Fruit fly (Drosophila melanogaster): ENCODE measurements around the gene up.

DNA sequence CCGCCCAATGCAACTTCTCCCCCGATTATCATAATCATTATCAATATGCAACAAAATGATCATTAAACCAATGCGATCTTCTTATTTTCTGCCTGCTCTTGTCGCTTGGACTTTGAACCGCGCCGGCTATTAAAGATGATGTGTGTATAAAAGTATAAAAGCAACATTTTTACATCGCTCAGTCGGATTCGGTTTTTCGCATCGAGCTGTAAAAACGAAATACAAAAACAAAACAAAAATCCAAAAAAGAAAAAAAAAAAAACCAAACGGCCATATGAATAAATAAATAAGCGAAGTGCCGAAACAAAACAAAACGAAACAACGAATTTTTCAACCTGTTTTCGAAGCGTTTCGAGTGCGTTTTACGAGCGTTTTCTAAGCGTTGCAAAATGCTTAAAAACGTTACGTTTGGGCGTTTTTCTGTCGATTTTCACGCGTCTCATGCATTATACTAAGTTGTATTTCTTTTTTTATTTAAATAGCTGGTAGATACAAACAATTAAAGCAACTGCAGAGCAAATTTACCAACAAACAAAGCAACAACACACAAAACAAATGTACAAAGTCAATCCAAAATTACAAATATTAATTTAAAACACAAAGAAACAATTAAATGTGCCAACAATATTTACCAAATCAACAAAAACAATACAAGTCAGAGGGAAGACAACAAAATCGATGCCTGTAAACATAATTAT lies 42.5 kb upstream of the up start:
- TF ChIP-seq Atf3 (GFP tag; optimal IDR thresholded peaks at IDR 0.05), result no peak
- no peak for TF ChIP-seq CG12769 (tag; optimal IDR thresholded peaks at IDR 0.05)
- no peak for TF ChIP-seq CG1647 (GFP tag; optimal IDR thresholded peaks at IDR 0.05)
- TF ChIP-seq CG15601 (tag; optimal IDR thresholded peaks at IDR 0.05), result peak; percentile 10
- no peak for TF ChIP-seq da (GFP tag; optimal IDR thresholded peaks at IDR 0.05)
- no peak for TF ChIP-seq p53 (GFP tag; optimal IDR thresholded peaks at IDR 0.05)
- TF ChIP-seq CG1832 (GFP tag; optimal IDR thresholded peaks at IDR 0.05), result no peak
- TF ChIP-seq CG2678 (tag; optimal IDR thresholded peaks at IDR 0.05), result peak; percentile 63
- TF ChIP-seq CG7928 (GFP tag; optimal IDR thresholded peaks at IDR 0.05), result no peak
